Worm (Caenorhabditis elegans): Measurements from ENCODE around the gene F37A4.3.

F37A4.3 gene

DNA sequence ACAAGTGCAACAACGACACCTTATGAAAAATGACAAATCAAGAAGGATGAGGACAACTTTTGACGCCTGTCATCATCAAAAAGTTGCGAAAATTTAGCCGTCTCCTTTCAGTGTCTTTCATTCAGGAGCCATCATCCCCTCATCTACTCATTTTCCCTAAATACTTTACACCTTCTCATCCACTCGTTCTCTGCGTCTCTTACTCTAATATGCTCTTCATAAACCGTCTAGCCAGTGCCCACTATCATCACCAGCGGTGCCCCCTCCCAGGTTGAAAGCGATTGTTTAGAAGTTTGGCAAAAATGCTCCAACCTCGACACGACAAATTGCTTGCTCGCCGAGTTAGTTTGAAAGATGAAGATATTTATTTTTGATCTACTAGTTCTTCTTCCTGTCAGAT is 24.2 kb downstream of the F37A4.3 start (continued):
- TF ChIP-seq skn-1 (tag; optimal IDR thresholded peaks at IDR 0.05), result no peak

DNA sequence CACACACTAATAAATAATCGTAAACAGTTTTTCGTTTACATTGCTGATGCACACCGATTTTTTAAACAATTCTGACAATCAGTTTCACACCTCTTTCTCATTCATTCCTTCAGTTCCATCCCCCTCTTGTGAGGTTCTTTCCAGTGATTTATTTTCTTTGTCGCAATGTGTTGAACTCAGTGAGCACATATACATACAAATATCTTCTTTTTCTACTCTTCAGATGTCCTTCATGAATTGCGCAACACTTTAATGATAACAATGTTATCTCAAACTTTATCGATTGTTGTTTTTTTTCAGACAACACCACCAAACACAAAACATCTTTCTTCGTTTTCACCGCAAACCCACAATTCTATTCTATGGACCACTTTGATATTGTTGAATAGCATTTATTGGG is 27.6 kb downstream of the F37A4.3 start, which contains the start of gene dig-1:
Gene dig-1, plus strand, starts transcription at position 301 of the 400 bp plus-strand sequence.
- TF ChIP-seq efl-1 (optimal IDR thresholded peaks at IDR 0.05), result no peak
- peak in 1 of 2 experiments; percentile 11 for TF ChIP-seq efl-1 (GFP tag; optimal IDR thresholded peaks at IDR 0.05 in 1 of 2)
- no peak for TF ChIP-seq ceh-90 (tag; optimal IDR thresholded peaks at IDR 0.05)
- TF ChIP-seq nhr-90 (tag; optimal IDR thresholded peaks at IDR 0.05; ENCODE audit: poor library complexity), result no peak
- no peak for TF ChIP-seq nhr-85 (tag)
- no peak for TF ChIP-seq C16A3.4 (tag; optimal IDR thresholded peaks at IDR 0.05)
- no peak for TF ChIP-seq nhr-47 (tag; optimal IDR thresholded peaks at IDR 0.05)

DNA sequence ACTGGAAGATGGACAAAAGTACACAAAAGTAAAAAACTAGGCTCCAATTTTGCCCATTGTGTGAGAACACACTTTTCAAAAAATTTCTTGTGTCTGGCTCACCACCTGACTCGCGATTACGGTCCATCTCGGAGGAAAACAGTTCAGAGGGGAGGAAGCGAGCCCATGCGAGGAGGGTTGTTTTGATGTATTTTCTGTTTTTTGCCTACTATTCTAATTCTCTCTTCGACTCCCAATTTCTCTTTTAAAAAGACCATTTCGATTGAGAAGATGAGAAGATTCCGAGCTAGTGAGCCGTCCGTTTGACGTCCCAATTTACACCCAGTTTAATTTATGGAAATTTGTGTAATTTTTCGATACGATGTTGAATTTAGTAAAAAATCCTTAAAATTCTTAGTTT is 28.3 kb downstream of the F37A4.3 start:
- TF ChIP-seq zag-1 (tag; optimal IDR thresholded peaks at IDR 0.05) (no peak), sox-4 (tag; optimal IDR thresholded peaks at IDR 0.05) (no peak), skn-1 (tag; optimal IDR thresholded peaks at IDR 0.05) (no peak), nhr-237 (tag; optimal IDR thresholded peaks at IDR 0.05) (no peak), mab-9 (GFP tag; IDR thresholded peaks at IDR 0.05) (no peak), elt-2 (tag; optimal IDR thresholded peaks at IDR 0.05) (no peak), snu-23 (GFP tag; optimal IDR thresholded peaks at IDR 0.05) (no peak), ceh-88 (GFP tag; IDR thresholded peaks at IDR 0.05) (no peak)

DNA sequence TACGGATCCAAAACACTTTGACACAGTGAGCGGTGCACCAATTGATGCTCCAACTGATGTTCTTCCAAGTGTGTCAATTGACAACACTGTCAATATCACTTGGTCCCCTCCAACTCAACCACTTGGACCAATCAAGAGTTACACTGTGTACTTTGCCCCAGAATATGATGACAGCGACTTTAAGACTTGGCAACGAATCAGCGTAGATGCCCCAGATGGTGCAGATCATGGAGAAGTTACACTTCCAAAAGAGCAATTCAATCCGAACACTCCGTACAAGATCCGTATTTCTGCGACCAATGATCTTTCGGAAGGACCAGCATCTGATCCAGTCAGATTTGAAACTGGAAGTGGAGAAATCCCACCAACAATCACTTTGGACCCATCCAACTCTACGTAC is 34.2 kb downstream of the F37A4.3 start:
- no peak for TF ChIP-seq efl-1 (optimal IDR thresholded peaks at IDR 0.05)
- TF ChIP-seq efl-1 (GFP tag; optimal IDR thresholded peaks at IDR 0.05 in 1 of 2), result peak in 1 of 2 experiments; percentile 4
- TF ChIP-seq snpc-4 (tag; optimal IDR thresholded peaks at IDR 0.05), result no peak
- TF ChIP-seq nhr-47 (tag; optimal IDR thresholded peaks at IDR 0.05), result no peak

DNA sequence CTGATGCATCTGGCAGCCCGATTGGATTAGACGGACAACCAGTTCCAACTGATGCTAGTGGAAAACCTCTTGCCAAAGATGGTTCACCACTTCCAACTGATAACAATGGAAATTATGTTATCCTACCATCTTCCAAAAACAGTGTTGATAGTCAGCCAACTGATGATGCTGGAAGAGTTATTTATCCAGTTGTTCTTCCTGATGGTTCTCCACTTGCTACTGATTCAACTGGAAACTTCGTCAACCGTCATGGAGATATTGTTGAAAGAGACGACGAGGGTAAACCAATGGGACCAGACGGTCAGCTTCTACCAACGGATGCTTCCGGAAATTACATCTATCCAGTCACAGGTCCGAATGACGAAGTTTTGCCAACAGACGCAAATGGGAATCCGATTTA is 38.4 kb downstream of the F37A4.3 start:
- TF ChIP-seq pax-3 (tag; optimal IDR thresholded peaks at IDR 0.05), result no peak
- no peak for TF ChIP-seq nhr-237 (tag; optimal IDR thresholded peaks at IDR 0.05)
- no peak for TF ChIP-seq nhr-76 (tag; optimal IDR thresholded peaks at IDR 0.05)
- TF ChIP-seq mab-9 (GFP tag; IDR thresholded peaks at IDR 0.05), result no peak
- no peak for TF ChIP-seq ceh-63 (GFP tag; optimal IDR thresholded peaks at IDR 0.05)
- no peak for TF ChIP-seq ztf-4 (tag; optimal IDR thresholded peaks at IDR 0.05)
- TF ChIP-seq nhr-28 (tag; optimal IDR thresholded peaks at IDR 0.05), result no peak
- no peak for TF ChIP-seq nhr-90 (tag; optimal IDR thresholded peaks at IDR 0.05; ENCODE audit: poor library complexity)
- no peak for TF ChIP-seq ceh-88 (GFP tag; IDR thresholded peaks at IDR 0.05)
- no peak for TF ChIP-seq pqm-1 (tag; optimal IDR thresholded peaks at IDR 0.05)
- TF ChIP-seq irx-1 (tag; optimal IDR thresholded peaks at IDR 0.05), result no peak
- TF ChIP-seq unc-98 (GFP tag; IDR thresholded peaks at IDR 0.05), result no peak
- TF ChIP-seq hlh-4 (tag; optimal IDR thresholded peaks at IDR 0.05), result no peak
- TF ChIP-seq xbp-1 (tag; optimal IDR thresholded peaks at IDR 0.05), result no peak
- TF ChIP-seq jun-1 (tag; optimal IDR thresholded peaks at IDR 0.05), result no peak
- no peak for TF ChIP-seq nhr-11 (tag; optimal IDR thresholded peaks at IDR 0.05)
- TF ChIP-seq lin-13 (GFP tag; optimal IDR thresholded peaks at IDR 0.05), result no peak
- TF ChIP-seq F16B12.6 (tag; optimal IDR thresholded peaks at IDR 0.05), result no peak
- TF ChIP-seq C04F5.9 (tag; optimal IDR thresholded peaks at IDR 0.05), result no peak

Data from whole organism, L1 larva.